Fruit fly (Drosophila melanogaster) S2 (cell line): ENCODE results near the gene nudC.

Source experiments
- CG8478 ChIP-seq: fragments of >200 bp; optimal IDR thresholded peaks from 2 replicates; lab custom pipeline; 2018
- CTCF ChIP-seq, 2 experiments: fragments of >200 bp; optimal IDR thresholded peaks; 2 replicates each; lab custom pipeline; 2018

DNA sequence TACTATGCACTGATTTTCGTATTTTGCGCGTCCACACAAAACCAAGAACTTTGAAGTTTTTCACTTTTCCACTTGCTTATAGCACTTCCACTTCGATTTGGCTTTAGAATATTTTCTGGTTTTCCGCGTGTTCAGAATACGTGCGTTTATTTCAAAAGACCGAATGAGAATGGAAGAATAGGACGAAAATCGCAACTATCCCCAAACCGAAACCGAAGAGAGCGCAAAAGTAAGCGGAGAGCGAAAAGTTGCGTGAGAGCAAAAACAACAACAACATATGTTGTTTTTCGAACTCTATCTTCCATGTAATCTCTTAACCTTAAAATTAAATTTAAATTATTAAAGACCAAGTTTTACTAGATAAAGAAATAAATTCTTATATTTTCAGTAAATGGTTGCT is 2.8 kb downstream of the nudC start, which contains the start of gene CG9674:
- TF ChIP-seq CTCF (optimal IDR thresholded peaks at IDR 0.05; lab: Kevin White, UChicago): no peak
- no peak for TF ChIP-seq CG8478
